Fruit fly (Drosophila melanogaster) whole organism, embryonic: ENCODE results near the gene Cyp313a4.

Experiments used
- CG10267 ChIP-seq: fragments of 200-800 bp; sonication (Bioruptor generic); optimal IDR thresholded peaks from 2 replicates; lab custom pipeline; 2018; ENCODE audit warnings: missing biosample characterization, mild to moderate bottlenecking, missing genetic modification characterization, moderate library complexity
- CG11093 ChIP-seq: fragments of 200-800 bp; sonication (Bioruptor generic); IDR thresholded peaks from 3 replicates; pipeline ENCODE4 v1.3.6; 2022; ENCODE audit warnings: missing biosample characterization, missing genetic modification characterization
- CG1233 ChIP-seq: fragments of 200-800 bp; sonication (Bioruptor generic); optimal IDR thresholded peaks from 4 replicates; lab custom pipeline; 2018; ENCODE audit warnings: missing biosample characterization, mild to moderate bottlenecking, missing genetic modification characterization
- CG12744 ChIP-seq: fragments of 200-800 bp; sonication (Bioruptor generic); optimal IDR thresholded peaks from 2 replicates; lab custom pipeline; 2016; ENCODE audit warnings: missing biosample characterization, missing genetic modification characterization
- CG12769 ChIP-seq: fragments of 200-800 bp; sonication (Bioruptor generic); optimal IDR thresholded peaks from 2 replicates; lab custom pipeline; 2019; ENCODE audit warnings: missing biosample characterization, mild to moderate bottlenecking, missing genetic modification characterization, moderate library complexity
- CG15514 ChIP-seq: fragments of 200-800 bp; sonication (Bioruptor generic); optimal IDR thresholded peaks from 3 replicates; lab custom pipeline; 2017; ENCODE audit warnings: missing biosample characterization, missing genetic modification characterization, mild to moderate bottlenecking, moderate library complexity, missing genetic modification reagents
- CG1602 ChIP-seq: fragments of 200-800 bp; sonication (Bioruptor generic); optimal IDR thresholded peaks from 3 replicates; lab custom pipeline; 2016; ENCODE audit warnings: missing biosample characterization, missing genetic modification characterization
- CG16815 ChIP-seq: fragments of 200-800 bp; sonication (Bioruptor generic); optimal IDR thresholded peaks from 3 replicates; lab custom pipeline; 2017; ENCODE audit warnings: missing biosample characterization, mild to moderate bottlenecking, missing genetic modification characterization
- CG17361 ChIP-seq: fragments of 200-800 bp; sonication (Bioruptor generic); IDR thresholded peaks from 3 replicates; pipeline ENCODE4 v1.3.6; 2022; ENCODE audit warnings: missing biosample characterization, missing genetic modification characterization
- CG17568 ChIP-seq: fragments of 200-800 bp; sonication (Bioruptor generic); optimal IDR thresholded peaks from 2 replicates; lab custom pipeline; 2018; ENCODE audit warnings: missing biosample characterization, mild to moderate bottlenecking, missing genetic modification characterization, moderate library complexity
- CG18599 ChIP-seq: fragments of 200-800 bp; sonication (Bioruptor generic); optimal IDR thresholded peaks from 3 replicates; lab custom pipeline; 2017; ENCODE audit warnings: missing biosample characterization, missing genetic modification characterization, mild to moderate bottlenecking, moderate library complexity, missing genetic modification reagents
- CG2120 ChIP-seq: fragments of 200-800 bp; sonication (Bioruptor generic); optimal IDR thresholded peaks from 3 replicates; lab custom pipeline; 2016; ENCODE audit warnings: missing biosample characterization, missing genetic modification characterization
- CG2678 ChIP-seq: fragments of 200-800 bp; sonication (Bioruptor generic); optimal IDR thresholded peaks from 3 replicates; lab custom pipeline; 2019; ENCODE audit warnings: missing biosample characterization, mild to moderate bottlenecking, missing genetic modification characterization, moderate library complexity
- CG34224 ChIP-seq: fragments of 200-800 bp; sonication (Bioruptor generic); IDR thresholded peaks from 3 replicates; pipeline ENCODE4 v1.3.6; 2022; ENCODE audit warnings: missing biosample characterization, missing genetic modification characterization; ENCODE audit not compliant: partially characterized antibody
- CG6813 ChIP-seq: fragments of 200-800 bp; sonication (Bioruptor generic); optimal IDR thresholded peaks from 2 replicates; lab custom pipeline; 2017; ENCODE audit warnings: missing biosample characterization, missing genetic modification characterization, mild to moderate bottlenecking, moderate library complexity, missing genetic modification reagents
- CG6854 ChIP-seq: fragments of 200-800 bp; sonication (Bioruptor generic); optimal IDR thresholded peaks from 3 replicates; lab custom pipeline; 2017; ENCODE audit warnings: missing biosample characterization, mild to moderate bottlenecking, missing genetic modification characterization
- CG8359 ChIP-seq: fragments of 200-800 bp; sonication (Bioruptor generic); optimal IDR thresholded peaks from 2 replicates; lab custom pipeline; 2017; ENCODE audit warnings: missing biosample characterization, mild to moderate bottlenecking, missing genetic modification characterization, borderline replicate concordance
- CG8388 ChIP-seq: fragments of 200-800 bp; sonication (Bioruptor generic); optimal IDR thresholded peaks from 2 replicates; lab custom pipeline; 2019; ENCODE audit warnings: missing biosample characterization, mild to moderate bottlenecking, missing genetic modification characterization, moderate library complexity
- CG9817 ChIP-seq: fragments of 200-800 bp; sonication (Bioruptor generic); optimal IDR thresholded peaks from 2 replicates; lab custom pipeline; 2018; ENCODE audit warnings: missing biosample characterization, mild to moderate bottlenecking, missing genetic modification characterization, moderate library complexity
- CTCF ChIP-seq: fragments of 200-800 bp; sonication (Bioruptor generic); optimal IDR thresholded peaks from 2 replicates; lab custom pipeline; 2017; ENCODE audit warnings: missing biosample characterization, mild to moderate bottlenecking, missing genetic modification characterization, moderate library complexity
- Dek ChIP-seq: fragments of 200-800 bp; sonication (Bioruptor generic); optimal IDR thresholded peaks from 3 replicates; lab custom pipeline; 2019; ENCODE audit warnings: missing biosample characterization, mild to moderate bottlenecking, missing genetic modification characterization, moderate library complexity
- Dfd ChIP-seq, 2 experiments: fragments of >200 bp; optimal IDR thresholded peaks; 2 replicates each; lab custom pipeline; 2017; ENCODE audit warnings: missing biosample characterization in 2 of 2, missing genetic modification characterization in 2 of 2
- Dip3 ChIP-seq: fragments of 200-800 bp; sonication (Bioruptor generic); optimal IDR thresholded peaks from 3 replicates; lab custom pipeline; 2016; ENCODE audit warnings: missing biosample characterization, missing genetic modification characterization
- E2f2 ChIP-seq: fragments of 200-800 bp; sonication (Bioruptor generic); IDR thresholded peaks from 2 replicates; pipeline ENCODE4 v1.3.6; 2022; ENCODE audit warnings: missing biosample characterization, missing genetic modification characterization
- Lhr ChIP-seq: fragments of 200-800 bp; sonication (Bioruptor generic); optimal IDR thresholded peaks from 3 replicates; lab custom pipeline; 2017; ENCODE audit warnings: mild to moderate bottlenecking, missing biosample characterization, missing genetic modification reagents, missing genetic modification characterization
- Neu2 ChIP-seq: fragments of 200-800 bp; sonication (Bioruptor generic); optimal IDR thresholded peaks from 3 replicates; lab custom pipeline; 2016; ENCODE audit warnings: missing biosample characterization, missing genetic modification characterization, borderline replicate concordance
- Nf-YA ChIP-seq: fragments of 200-800 bp; sonication (Bioruptor generic); IDR thresholded peaks from 2 replicates; pipeline ENCODE4 v1.3.6; 2022; ENCODE audit warnings: missing biosample characterization, missing genetic modification characterization
- PHDP ChIP-seq: fragments of 200-800 bp; sonication (Bioruptor generic); optimal IDR thresholded peaks from 3 replicates; lab custom pipeline; 2018; ENCODE audit warnings: missing biosample characterization, mild to moderate bottlenecking, missing genetic modification characterization, moderate library complexity
- Rx ChIP-seq: fragments of 200-800 bp; sonication (Bioruptor generic); IDR thresholded peaks from 2 replicates; pipeline ENCODE4 v1.3.6; 2022; ENCODE audit warnings: missing biosample characterization, missing genetic modification characterization
- Taf1 ChIP-seq: fragments of 200-800 bp; sonication (Bioruptor generic); IDR thresholded peaks from 2 replicates; pipeline ENCODE4 v1.3.6; 2022; ENCODE audit warnings: missing biosample characterization, missing genetic modification characterization
- corto ChIP-seq: fragments of 200-800 bp; sonication (Bioruptor generic); optimal IDR thresholded peaks from 2 replicates; lab custom pipeline; 2016; ENCODE audit warnings: missing biosample characterization, mild to moderate bottlenecking, missing genetic modification characterization, moderate library complexity
- cwo ChIP-seq: fragments of 200-800 bp; sonication (Bioruptor generic); optimal IDR thresholded peaks from 3 replicates; lab custom pipeline; 2017; ENCODE audit warnings: missing biosample characterization, missing genetic modification characterization, mild to moderate bottlenecking, moderate library complexity, missing genetic modification reagents
- dan ChIP-seq: fragments of 200-800 bp; sonication (Bioruptor generic); IDR thresholded peaks from 2 replicates; pipeline ENCODE4 v1.3.6; 2022; ENCODE audit warnings: missing biosample characterization, missing genetic modification characterization
- dimm ChIP-seq: fragments of 200-800 bp; sonication (Bioruptor generic); IDR thresholded peaks from 2 replicates; pipeline ENCODE4 v1.3.6; 2022; ENCODE audit warnings: missing biosample characterization, missing genetic modification characterization
- dysf ChIP-seq: fragments of 200-800 bp; sonication (Bioruptor generic); IDR thresholded peaks from 3 replicates; pipeline ENCODE4 v1.3.6; 2022; ENCODE audit warnings: missing biosample characterization, missing genetic modification characterization
- gce ChIP-seq: fragments of 200-800 bp; sonication (Bioruptor generic); IDR thresholded peaks from 3 replicates; pipeline ENCODE4 v1.3.6; 2022; ENCODE audit warnings: missing biosample characterization, missing genetic modification characterization
- gem ChIP-seq: fragments of 200-800 bp; sonication (Bioruptor generic); optimal IDR thresholded peaks from 2 replicates; lab custom pipeline; 2019; ENCODE audit warnings: missing biosample characterization, mild to moderate bottlenecking, missing genetic modification characterization, moderate library complexity
- ham ChIP-seq: fragments of 200-800 bp; sonication (Bioruptor generic); IDR thresholded peaks from 2 replicates; pipeline ENCODE4 v1.3.6; 2022; ENCODE audit warnings: missing biosample characterization, missing genetic modification characterization
- inv ChIP-seq: fragments of 200-800 bp; sonication (Bioruptor generic); IDR thresholded peaks from 2 replicates; pipeline ENCODE4 v1.3.6; 2022; ENCODE audit warnings: missing biosample characterization, missing genetic modification characterization; ENCODE audit not compliant: partially characterized antibody
- lab ChIP-seq: fragments of 200-800 bp; sonication (Bioruptor generic); optimal IDR thresholded peaks from 3 replicates; lab custom pipeline; 2017; ENCODE audit warnings: missing biosample characterization, missing genetic modification characterization, mild to moderate bottlenecking, moderate library complexity, missing genetic modification reagents
- luna ChIP-seq: fragments of 200-800 bp; sonication (Bioruptor generic); optimal IDR thresholded peaks from 2 replicates; lab custom pipeline; 2016; ENCODE audit warnings: missing biosample characterization, missing genetic modification characterization
- mirr ChIP-seq: fragments of 200-800 bp; sonication (Bioruptor generic); optimal IDR thresholded peaks from 3 replicates; lab custom pipeline; 2018; ENCODE audit warnings: missing biosample characterization, mild to moderate bottlenecking, missing genetic modification characterization
- peb ChIP-seq: fragments of 200-800 bp; sonication (Bioruptor generic); IDR thresholded peaks from 2 replicates; pipeline ENCODE4 v1.3.6; 2022; ENCODE audit warnings: missing biosample characterization, missing genetic modification characterization
- pho ChIP-seq: fragments of 200-800 bp; sonication (Bioruptor generic); optimal IDR thresholded peaks from 2 replicates; lab custom pipeline; 2016; ENCODE audit warnings: missing biosample characterization, missing genetic modification characterization
- rib ChIP-seq: fragments of 200-800 bp; sonication (Bioruptor generic); IDR thresholded peaks from 2 replicates; pipeline ENCODE4 v1.3.6; 2022; ENCODE audit warnings: missing biosample characterization, missing genetic modification characterization
- run ChIP-seq: fragments of 200-800 bp; sonication (Bioruptor generic); optimal IDR thresholded peaks from 3 replicates; lab custom pipeline; 2018; ENCODE audit warnings: missing biosample characterization, mild to moderate bottlenecking, missing genetic modification characterization
- sens ChIP-seq: fragments of 200-800 bp; sonication (Bioruptor generic); peaks from one replicate; lab custom pipeline; 2016; ENCODE audit warnings: missing biosample characterization, missing genetic modification characterization
- slbo ChIP-seq: fragments of 200-800 bp; sonication (Bioruptor generic); IDR thresholded peaks from 2 replicates; pipeline ENCODE4 v1.3.6; 2022; ENCODE audit warnings: missing biosample characterization, missing genetic modification characterization
- tap ChIP-seq: fragments of 200-800 bp; optimal IDR thresholded peaks from 3 replicates; lab custom pipeline; 2019; ENCODE audit warnings: missing biosample characterization, mild to moderate bottlenecking, missing genetic modification characterization, moderate library complexity
- unpg ChIP-seq: fragments of 200-800 bp; sonication (Bioruptor generic); optimal IDR thresholded peaks from 3 replicates; lab custom pipeline; 2018; ENCODE audit warnings: missing biosample characterization, mild to moderate bottlenecking, missing genetic modification characterization, moderate library complexity
- yki ChIP-seq: fragments of >200 bp; optimal IDR thresholded peaks from 3 replicates; lab custom pipeline; 2018

Gene Cyp313a4

DNA sequence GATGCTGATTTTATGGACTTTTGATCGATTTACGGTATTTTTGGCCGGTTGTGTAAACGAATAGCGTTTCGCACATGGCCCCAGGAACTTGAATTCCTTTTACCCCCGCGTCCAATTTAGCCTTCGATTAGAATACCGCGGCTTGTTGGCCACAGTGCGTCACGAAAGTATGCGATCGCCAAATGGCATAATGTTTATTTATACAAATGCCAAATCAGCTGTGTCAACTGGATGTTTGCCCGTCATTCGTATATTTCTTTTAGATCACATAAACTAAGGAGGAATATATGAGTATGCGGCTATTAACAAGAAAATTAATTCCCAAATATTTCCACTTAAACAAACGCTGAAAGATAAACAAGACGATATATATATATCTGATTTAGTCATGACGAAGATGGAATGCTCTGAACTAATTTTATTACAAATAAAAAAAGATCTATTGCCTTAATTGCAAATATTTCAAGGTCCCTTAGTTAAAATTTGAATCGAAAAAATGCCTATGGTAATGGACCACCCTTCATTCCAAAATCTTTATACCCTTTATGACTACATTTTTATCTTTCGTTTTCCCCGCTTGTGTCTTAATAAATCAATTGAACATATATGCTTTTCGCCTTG lies 24.1 kb downstream of the Cyp313a4 start (continued):
- TF ChIP-seq Lhr (GFP tag; lab: Kevin White, UChicago): no peak
- no peak for TF ChIP-seq CG8359 (GFP tag; lab: Kevin White, UChicago)
- no peak for TF ChIP-seq gce
- no peak for TF ChIP-seq dimm (GFP tag; lab: Robert Waterston, UW)
- peak; percentile 13 for TF ChIP-seq pho (GFP tag; lab: Kevin White, UChicago)
- TF ChIP-seq PHDP (tag; lab: Kevin White, UChicago): peak; percentile 16
- no peak for TF ChIP-seq ham (GFP tag; lab: Robert Waterston, UW)
- TF ChIP-seq rib (GFP tag; lab: Robert Waterston, UW): no peak
- no peak for TF ChIP-seq Neu2 (GFP tag; lab: Kevin White, UChicago)
- TF ChIP-seq lab (GFP tag; lab: Kevin White, UChicago): peak; percentile 70
- no peak for TF ChIP-seq Dfd (GFP tag; optimal IDR thresholded peaks at IDR 0.05; lab: Kevin White, UChicago)
- no peak for TF ChIP-seq Taf1 (GFP tag; lab: Robert Waterston, UW)
- no peak for TF ChIP-seq E2f2 (GFP tag; lab: Robert Waterston, UW)
- no peak for TF ChIP-seq CG1602
- TF ChIP-seq CG1233 (GFP tag; lab: Kevin White, UChicago): no peak
- TF ChIP-seq CG17568 (GFP tag; lab: Kevin White, UChicago): no peak
- TF ChIP-seq corto (GFP tag; lab: Kevin White, UChicago): no peak
- TF ChIP-seq CG6813 (GFP tag; lab: Kevin White, UChicago): peak; percentile 42
- peak; percentile 27; the same call in 1 of the 3 replicates for TF ChIP-seq dysf (GFP tag; lab: Robert Waterston, UW)
- TF ChIP-seq CG2678: peak; percentile 39
- TF ChIP-seq cwo (GFP tag; lab: Kevin White, UChicago): no peak
- TF ChIP-seq Nf-YA (GFP tag; lab: Robert Waterston, UW): no peak
- no peak for TF ChIP-seq dan (GFP tag; lab: Robert Waterston, UW)
- TF ChIP-seq CG15514 (GFP tag; lab: Kevin White, UChicago): peak; percentile 51
- TF ChIP-seq Dek (tag; lab: Kevin White, UChicago): peak; percentile 10
- peak; percentile 21 for TF ChIP-seq Dip3
- no peak for TF ChIP-seq CG34224 (GFP tag; lab: Robert Waterston, UW)
- TF ChIP-seq CG12744 (GFP tag; lab: Kevin White, UChicago): no peak
- peak; percentile 28 for TF ChIP-seq CG6854 (GFP tag; lab: Kevin White, UChicago)
- peak; percentile 24 for TF ChIP-seq CG9817 (tag; lab: Kevin White, UChicago)
- no peak for TF ChIP-seq CG16815 (GFP tag; lab: Kevin White, UChicago)
- peak; percentile 76 for TF ChIP-seq sens
- no peak for TF ChIP-seq CTCF (GFP tag; lab: Kevin White, UChicago)
- TF ChIP-seq CG10267 (tag; lab: Kevin White, UChicago): no peak
- TF ChIP-seq unpg (GFP tag; lab: Kevin White, UChicago): no peak
- TF ChIP-seq inv: no peak
- no peak for TF ChIP-seq yki (lab: Kevin White, UChicago)
- TF ChIP-seq Rx (GFP tag; lab: Robert Waterston, UW): no peak
- TF ChIP-seq CG12769 (tag; lab: Kevin White, UChicago): peak; percentile 20
- TF ChIP-seq run (tag; lab: Kevin White, UChicago): no peak
- TF ChIP-seq slbo: peak; percentile 55
- peak; percentile 69 for TF ChIP-seq CG18599
- no peak for TF ChIP-seq CG11093 (GFP tag; lab: Robert Waterston, UW)
- TF ChIP-seq peb (GFP tag; lab: Robert Waterston, UW): no peak
- no peak for TF ChIP-seq tap
- TF ChIP-seq CG8388 (GFP tag; lab: Kevin White, UChicago): peak; percentile 55
- TF ChIP-seq CG2120 (GFP tag; lab: Kevin White, UChicago): peak; percentile 64
- no peak for TF ChIP-seq CG17361
- peak; percentile 27 for TF ChIP-seq mirr (GFP tag; lab: Kevin White, UChicago)
- TF ChIP-seq luna (GFP tag; lab: Kevin White, UChicago): no peak
- no peak for TF ChIP-seq gem (tag; lab: Kevin White, UChicago)
